Worm (Caenorhabditis elegans) whole organism, L4 larva: Measurements from ENCODE around the gene F16G10.14.
A peak's percentile ranks its signal among the peaks of the same experiment; 100 is the strongest.

Experiments used
- D1046.2 ChIP-seq: fragments of 200-800 bp; sonication (Bioruptor generic); IDR thresholded peaks from 2 replicates; pipeline ENCODE4 v1.3.6; 2022; ENCODE audit warnings: missing genetic modification characterization, missing compliant biosample characterization
- F44E2.7 ChIP-seq: fragments of 200-800 bp; sonication (Bioruptor generic); IDR thresholded peaks from 2 replicates; pipeline ENCODE4 v2.1.2; 2022; ENCODE audit warnings: missing genetic modification characterization, missing compliant biosample characterization
- T26A8.4 ChIP-seq: fragments of 200-800 bp; sonication (Bioruptor generic); IDR thresholded peaks from 2 replicates; pipeline ENCODE4 v1.3.6; 2022; ENCODE audit warnings: missing genetic modification characterization, missing compliant biosample characterization
- Y48G9A.11 ChIP-seq: fragments of 200-800 bp; sonication (Bioruptor generic); IDR thresholded peaks from 2 replicates; pipeline ENCODE4 v1.3.6; 2022; ENCODE audit warnings: missing genetic modification reagents, missing genetic modification characterization, missing compliant biosample characterization
- ZK337.2 ChIP-seq: fragments of 200-800 bp; sonication (Bioruptor generic); IDR thresholded peaks from 2 replicates; pipeline ENCODE4 v1.3.6; 2022; ENCODE audit warnings: missing genetic modification reagents, missing genetic modification characterization, missing compliant biosample characterization
- arid-1 ChIP-seq: fragments of 200-800 bp; sonication (Bioruptor generic); conservative IDR thresholded peaks from 2 replicates; pipeline ENCODE4 v1.3.6; 2022; ENCODE audit warnings: missing genetic modification reagents, missing genetic modification characterization, missing compliant biosample characterization
- attf-4 ChIP-seq: sonication (generic microtip); optimal IDR thresholded peaks from 3 replicates; lab custom pipeline; 2017; ENCODE audit warnings: missing biosample characterization, missing genetic modification characterization
- ceh-28 ChIP-seq: fragments of 150-350 bp; optimal IDR thresholded peaks from 2 replicates; lab custom pipeline; 2014; ENCODE audit warnings: missing biosample characterization, missing genetic modification reagents, missing genetic modification characterization
- ceh-32 ChIP-seq: sonication (generic microtip); optimal IDR thresholded peaks from 2 replicates; lab custom pipeline; 2016; ENCODE audit warnings: mild to moderate bottlenecking, missing genetic modification characterization, missing compliant biosample characterization; ENCODE audit not compliant: poor library complexity
- daf-16 ChIP-seq, 3 experiments: sonication (generic microtip); optimal IDR thresholded peaks; 2 replicates each; lab custom pipeline; 2016 to 2017; ENCODE audit warnings: missing genetic modification characterization in 3 of 3, missing genetic modification reagents in 3 of 3, mild to moderate bottlenecking in 2 of 3, missing compliant biosample characterization in 2 of 3, missing biosample characterization in 1 of 3, moderate library complexity in 1 of 3
- dmd-6 ChIP-seq: fragments of 200-800 bp; sonication (Bioruptor generic); IDR thresholded peaks from 2 replicates; pipeline ENCODE4 v1.3.6; 2022; ENCODE audit warnings: missing genetic modification reagents, missing genetic modification characterization, missing compliant biosample characterization
- dve-1 ChIP-seq: sonication (generic microtip); optimal IDR thresholded peaks from 2 replicates; lab custom pipeline; 2017; ENCODE audit warnings: antibody characterized with exemption, mild to moderate bottlenecking, missing genetic modification characterization, missing compliant biosample characterization; ENCODE audit not compliant: insufficient read depth
- egl-43 ChIP-seq: fragments of 200-800 bp; sonication (Bioruptor generic); IDR thresholded peaks from 2 replicates; pipeline ENCODE4 v1.3.6; 2022; ENCODE audit warnings: missing genetic modification reagents, missing genetic modification characterization, missing compliant biosample characterization
- hlh-11 ChIP-seq: fragments of 200-800 bp; sonication (Bioruptor generic); optimal IDR thresholded peaks from 2 replicates; lab custom pipeline; 2018; ENCODE audit warnings: mild to moderate bottlenecking, missing genetic modification characterization, missing compliant biosample characterization
- hlh-30 ChIP-seq: sonication (generic microtip); optimal IDR thresholded peaks from 2 replicates; lab custom pipeline; 2017; ENCODE audit warnings: antibody characterized with exemption, mild to moderate bottlenecking, missing genetic modification characterization, missing compliant biosample characterization; ENCODE audit not compliant: insufficient read depth
- lim-7 ChIP-seq: fragments of 200-800 bp; sonication (Bioruptor generic); IDR thresholded peaks from 2 replicates; pipeline ENCODE4 v1.3.6; 2022; ENCODE audit warnings: missing genetic modification characterization, missing compliant biosample characterization
- lin-1 ChIP-seq: fragments of 200-800 bp; sonication (Bioruptor generic); IDR thresholded peaks from 2 replicates; pipeline ENCODE4 v1.3.6; 2022; ENCODE audit warnings: missing genetic modification reagents, missing genetic modification characterization, missing compliant biosample characterization
- lin-13 ChIP-seq: fragments of 150-350 bp; optimal IDR thresholded peaks from 2 replicates; lab custom pipeline; 2014; ENCODE audit warnings: missing biosample characterization, missing genetic modification reagents, missing genetic modification characterization
- lin-15B ChIP-seq: fragments of 150-350 bp; sonication (generic microtip); optimal IDR thresholded peaks from 3 replicates; lab custom pipeline; 2014; ENCODE audit warnings: missing biosample characterization, missing genetic modification characterization
- lin-38 ChIP-seq: fragments of 200-800 bp; sonication (Bioruptor generic); IDR thresholded peaks from 2 replicates; pipeline ENCODE4 v1.3.6; 2022; ENCODE audit warnings: missing genetic modification reagents, missing genetic modification characterization, missing compliant biosample characterization
- lsy-2 ChIP-seq, 2 experiments: fragments of 150-350 bp in 1 of 2; sonication (generic microtip) in 1 of 2; optimal IDR thresholded peaks; 2 replicates each; lab custom pipeline; 2014 to 2017; ENCODE audit warnings: missing biosample characterization in 2 of 2, missing genetic modification characterization in 2 of 2
- madf-9 ChIP-seq: fragments of 200-800 bp; sonication (Bioruptor generic); conservative IDR thresholded peaks from 2 replicates; pipeline ENCODE4 v1.3.6; 2022; ENCODE audit warnings: missing genetic modification reagents, missing genetic modification characterization, missing compliant biosample characterization
- mep-1 ChIP-seq: fragments of 150-350 bp; sonication (generic microtip); optimal IDR thresholded peaks from 3 replicates; lab custom pipeline; 2014; ENCODE audit warnings: missing biosample characterization, missing genetic modification characterization
- mes-2 ChIP-seq: sonication (generic microtip); optimal IDR thresholded peaks from 2 replicates; lab custom pipeline; 2016; ENCODE audit warnings: missing genotype, mild to moderate bottlenecking, missing genetic modification characterization, missing compliant biosample characterization; ENCODE audit not compliant: poor library complexity, severe bottlenecking
- nhr-42 ChIP-seq: fragments of 200-800 bp; sonication (Bioruptor generic); IDR thresholded peaks from 2 replicates; pipeline ENCODE4 v1.3.6; 2022; ENCODE audit warnings: missing genetic modification characterization, missing compliant biosample characterization
- nhr-76 ChIP-seq: fragments of 150-350 bp; optimal IDR thresholded peaks from 2 replicates; lab custom pipeline; 2014; ENCODE audit warnings: missing biosample characterization, missing genetic modification characterization
- rbr-2 ChIP-seq: sonication (generic microtip); optimal IDR thresholded peaks from 2 replicates; lab custom pipeline; 2016; ENCODE audit warnings: missing genotype, missing genetic modification characterization, missing compliant biosample characterization
- set-16 ChIP-seq: fragments of 200-800 bp; sonication (Bioruptor generic); IDR thresholded peaks from 2 replicates; pipeline ENCODE4 v1.3.6; 2022; ENCODE audit warnings: missing genetic modification reagents, missing genetic modification characterization, missing compliant biosample characterization
- snpc-4 ChIP-seq: fragments of 150-350 bp; optimal IDR thresholded peaks from 2 replicates; lab custom pipeline; 2014; ENCODE audit warnings: missing biosample characterization, missing genetic modification characterization
- unc-130 ChIP-seq: sonication (generic microtip); optimal IDR thresholded peaks from 2 replicates; lab custom pipeline; 2016; ENCODE audit warnings: missing genetic modification reagents, missing genetic modification characterization, missing compliant biosample characterization
- unc-62 ChIP-seq, 3 experiments: fragments of 150-350 bp in 1 of 3; sonication (generic microtip); optimal IDR thresholded peaks in 2 of 3; peaks in 1 of 3; 1 replicate in 1 of 3; 2 replicates in 2 of 3; lab custom pipeline; 2014 to 2017; ENCODE audit warnings: missing biosample characterization in 3 of 3, missing genetic modification characterization in 3 of 3, missing genetic modification reagents in 3 of 3, missing genotype in 1 of 3
- vab-7 ChIP-seq: fragments of 200-800 bp; sonication (Bioruptor generic); IDR thresholded peaks from 2 replicates; pipeline ENCODE4 v1.3.6; 2022; ENCODE audit warnings: missing genetic modification reagents, missing genetic modification characterization, missing compliant biosample characterization
- zfp-3 ChIP-seq: fragments of 200-800 bp; sonication (Bioruptor generic); conservative IDR thresholded peaks from 2 replicates; pipeline ENCODE4 v1.3.6; 2022; ENCODE audit warnings: missing genetic modification reagents, missing genetic modification characterization, missing compliant biosample characterization

Gene F16G10.14

ce11 chrII:2398884-2399283 is at the start of gene F16G10.14:
TSS of gene F16G10.14 (minus strand) at chrII:2398984.
- TF ChIP-seq Y48G9A.11 (GFP tag; lab: Robert Waterston, UW) (no peak), lin-15B (tag; lab: Kevin White, UChicago) (no peak), T26A8.4 (GFP tag; lab: Robert Waterston, UW) (no peak), ZK337.2 (GFP tag; lab: Robert Waterston, UW) (no peak), F44E2.7 (GFP tag; lab: Robert Waterston, UW) (no peak), madf-9 (GFP tag; lab: Robert Waterston, UW) (no peak), egl-43 (no peak), snpc-4 (no peak), mes-2 (no peak), nhr-42 (GFP tag; lab: Robert Waterston, UW) (no peak), lin-38 (GFP tag; lab: Robert Waterston, UW) (no peak), unc-130 (GFP tag; lab: Kevin White, UChicago) (no peak)

- TF ChIP-seq Y48G9A.11 (GFP tag; lab: Robert Waterston, UW) (no peak), unc-62 (GFP tag; optimal IDR thresholded peaks at IDR 0.05 in 1 of 2; lab: Kevin White, UChicago) (peak in 1 of 2 experiments; percentile 91), unc-62 (tag; optimal IDR thresholded peaks at IDR 0.05; lab: Kevin White, UChicago) (no peak)
Observed at ce11 chrII:2446727-2447126, 47.9 kb upstream of the F16G10.14 start.

- TF ChIP-seq rbr-2 (tag; lab: Kevin White, UChicago) (no peak), set-16 (peak; percentile 54; the same call in 1 of the 2 replicates)
Observed at ce11 chrII:2445164-2445563, 46.4 kb upstream of the F16G10.14 start.

- TF ChIP-seq nhr-76 (tag; lab: Kevin White, UChicago), result no peak
- TF ChIP-seq ceh-28 (tag; lab: Kevin White, UChicago), result no peak
- TF ChIP-seq lsy-2 (tag; optimal IDR thresholded peaks at IDR 0.05; lab: Kevin White, UChicago), result no peak
- TF ChIP-seq lin-1 (GFP tag; lab: Robert Waterston, UW), result no peak
- no peak for TF ChIP-seq attf-4 (tag; lab: Kevin White, UChicago)
- TF ChIP-seq lin-15B (tag; lab: Kevin White, UChicago), result no peak
- TF ChIP-seq lin-13, result no peak
- TF ChIP-seq lin-38 (GFP tag; lab: Robert Waterston, UW), result no peak
- TF ChIP-seq zfp-3 (GFP tag; lab: Robert Waterston, UW), result no peak
Observed at ce11 chrII:2442979-2443378, 44.2 kb upstream of the F16G10.14 start, which contains the start of gene vab-19. TSS of gene vab-19 (plus strand) at chrII:2443279.

ce11 chrII:2442243-2442642 is 43.5 kb upstream of the F16G10.14 start:
- no peak for TF ChIP-seq lim-7 (GFP tag; lab: Robert Waterston, UW)
- peak in 1 of 2 experiments; percentile 10 for TF ChIP-seq lsy-2 (tag; optimal IDR thresholded peaks at IDR 0.05; lab: Kevin White, UChicago)
- peak; percentile 46 for TF ChIP-seq mes-2
- TF ChIP-seq daf-16 (GFP tag; optimal IDR thresholded peaks at IDR 0.05; lab: Kevin White, UChicago), result no peak
- peak; percentile 26 for TF ChIP-seq daf-16 (tag; optimal IDR thresholded peaks at IDR 0.05; lab: Kevin White, UChicago)
- no peak for TF ChIP-seq vab-7 (GFP tag; lab: Robert Waterston, UW)
- no peak for TF ChIP-seq ceh-32 (tag; lab: Kevin White, UChicago)
- TF ChIP-seq dve-1 (tag; lab: Kevin White, UChicago), result peak; percentile 33
- peak; percentile 42 for TF ChIP-seq mep-1 (tag; lab: Kevin White, UChicago)
- TF ChIP-seq hlh-30 (tag; lab: Kevin White, UChicago), result peak; percentile 20
- TF ChIP-seq arid-1 (GFP tag; lab: Robert Waterston, UW), result no peak
- peak; percentile 26; the same call in 1 of the 2 replicates for TF ChIP-seq dmd-6 (GFP tag; lab: Robert Waterston, UW)
- no peak for TF ChIP-seq D1046.2 (GFP tag; lab: Robert Waterston, UW)
- TF ChIP-seq hlh-11 (tag; lab: Kevin White, UChicago), result peak; percentile 42
